Fruit fly (Drosophila melanogaster): Measurements from ENCODE around the gene CG42758.
A peak's percentile ranks its signal among the peaks of the same experiment; 100 is the strongest.

The CG42758 gene

dm6 chr3L:14562672-14563071 lies 4.6 kb upstream of the CG42758 start:
- TF ChIP-seq CG32121 (GFP tag; IDR thresholded peaks at IDR 0.05) (no peak), D1 (tag; optimal IDR thresholded peaks at IDR 0.05) (peak; percentile 37), CG12605 (GFP tag; IDR thresholded peaks at IDR 0.05) (peak; percentile 44), Ets98B (GFP tag; IDR thresholded peaks at IDR 0.05) (no peak), EcR (GFP tag; optimal IDR thresholded peaks at IDR 0.05) (no peak)

dm6 chr3L:14563461-14563860 lies 3.8 kb upstream of the CG42758 start:
- no peak for TF ChIP-seq CG12605 (GFP tag; IDR thresholded peaks at IDR 0.05)
- no peak for TF ChIP-seq CG32121 (GFP tag; IDR thresholded peaks at IDR 0.05)
- TF ChIP-seq CG15710 (tag; optimal IDR thresholded peaks at IDR 0.05) = no peak
- TF ChIP-seq Pif1B (GFP tag; optimal IDR thresholded peaks at IDR 0.05) = no peak
- no peak for TF ChIP-seq Pif1A (GFP tag; optimal IDR thresholded peaks at IDR 0.05)
- TF ChIP-seq CG8301 (tag; optimal IDR thresholded peaks at IDR 0.05) = no peak
- no peak for TF ChIP-seq fd96Ca (GFP tag; IDR thresholded peaks at IDR 0.05)
- TF ChIP-seq CG14655 (GFP tag; optimal IDR thresholded peaks at IDR 0.05) = no peak

- TF ChIP-seq Ets98B (GFP tag; IDR thresholded peaks at IDR 0.05) = no peak
- no peak for TF ChIP-seq CG8301 (tag; optimal IDR thresholded peaks at IDR 0.05)
- no peak for TF ChIP-seq Snoo (tag; optimal IDR thresholded peaks at IDR 0.05)
- no peak for TF ChIP-seq fd96Ca (GFP tag; IDR thresholded peaks at IDR 0.05)
- TF ChIP-seq CG8159 (tag; optimal IDR thresholded peaks at IDR 0.05) = no peak
- TF ChIP-seq Pif1B (GFP tag; optimal IDR thresholded peaks at IDR 0.05) = no peak
- no peak for TF ChIP-seq CG15710 (tag; optimal IDR thresholded peaks at IDR 0.05)
Observed at dm6 chr3L:14564404-14564803, 2.8 kb upstream of the CG42758 start.

dm6 chr3L:14565134-14565587 lies 2.1 kb upstream of the CG42758 start:
- no peak for TF ChIP-seq gl (tag; optimal IDR thresholded peaks at IDR 0.05)
- TF ChIP-seq CG34367 (tag; optimal IDR thresholded peaks at IDR 0.05) = no peak
- no peak for TF ChIP-seq rn (GFP tag; IDR thresholded peaks at IDR 0.05)
- no peak for TF ChIP-seq CG17806 (tag; optimal IDR thresholded peaks at IDR 0.05)
- no peak for TF ChIP-seq CG9948 (tag; optimal IDR thresholded peaks at IDR 0.05)
- no peak for TF ChIP-seq Pif1B (GFP tag; optimal IDR thresholded peaks at IDR 0.05)
- TF ChIP-seq CG10348 (GFP tag; IDR thresholded peaks at IDR 0.05) = no peak
- no peak for TF ChIP-seq Ets98B (GFP tag; IDR thresholded peaks at IDR 0.05)
- no peak for TF ChIP-seq CG8159 (tag; optimal IDR thresholded peaks at IDR 0.05)
- no peak for TF ChIP-seq D1 (tag; optimal IDR thresholded peaks at IDR 0.05)

- TF ChIP-seq fd96Ca (GFP tag; IDR thresholded peaks at IDR 0.05) (no peak), gl (tag; optimal IDR thresholded peaks at IDR 0.05) (no peak), rn (GFP tag; IDR thresholded peaks at IDR 0.05) (no peak), CG15710 (tag; optimal IDR thresholded peaks at IDR 0.05) (no peak), CG13204 (GFP tag; optimal IDR thresholded peaks at IDR 0.05) (no peak), D1 (tag; optimal IDR thresholded peaks at IDR 0.05) (no peak), CG8301 (tag; optimal IDR thresholded peaks at IDR 0.05) (no peak), Ets98B (GFP tag; IDR thresholded peaks at IDR 0.05) (no peak), CG9948 (tag; optimal IDR thresholded peaks at IDR 0.05) (no peak), CG34367 (tag; optimal IDR thresholded peaks at IDR 0.05) (no peak), Pif1A (GFP tag; optimal IDR thresholded peaks at IDR 0.05) (no peak), CG17806 (tag; optimal IDR thresholded peaks at IDR 0.05) (no peak), CG14655 (GFP tag; optimal IDR thresholded peaks at IDR 0.05) (no peak)
Observed at dm6 chr3L:14569620-14570537, 2.6 kb downstream of the CG42758 start.

- no peak for TF ChIP-seq CG9948 (tag; optimal IDR thresholded peaks at IDR 0.05)
- no peak for TF ChIP-seq Ets98B (GFP tag; IDR thresholded peaks at IDR 0.05)
- TF ChIP-seq fd96Ca (GFP tag; IDR thresholded peaks at IDR 0.05) = no peak
Observed at dm6 chr3L:14574649-14575048, 7.4 kb downstream of the CG42758 start.

dm6 chr3L:14575974-14576373 lies 8.7 kb downstream of the CG42758 start:
- TF ChIP-seq CG13204 (GFP tag; optimal IDR thresholded peaks at IDR 0.05) (no peak), CG4496 (GFP tag; IDR thresholded peaks at IDR 0.05) (no peak), CG15710 (tag; optimal IDR thresholded peaks at IDR 0.05) (no peak), CG17806 (tag; optimal IDR thresholded peaks at IDR 0.05) (no peak), D1 (tag; optimal IDR thresholded peaks at IDR 0.05) (no peak), rn (GFP tag; IDR thresholded peaks at IDR 0.05) (no peak), Snoo (tag; optimal IDR thresholded peaks at IDR 0.05) (no peak), CG8159 (tag; optimal IDR thresholded peaks at IDR 0.05) (no peak), gl (tag; optimal IDR thresholded peaks at IDR 0.05) (no peak), Pif1A (GFP tag; optimal IDR thresholded peaks at IDR 0.05) (no peak), EcR (GFP tag; optimal IDR thresholded peaks at IDR 0.05) (no peak), CG34367 (tag; optimal IDR thresholded peaks at IDR 0.05) (no peak), CG12605 (GFP tag; IDR thresholded peaks at IDR 0.05) (no peak), CG14655 (GFP tag; optimal IDR thresholded peaks at IDR 0.05) (no peak), fd96Ca (GFP tag; IDR thresholded peaks at IDR 0.05) (no peak), CG9948 (tag; optimal IDR thresholded peaks at IDR 0.05) (no peak), CG8301 (tag; optimal IDR thresholded peaks at IDR 0.05) (no peak)

Data from whole organism, pupa.